Worm (Caenorhabditis elegans) whole organism, late embryonic: ENCODE results near the gene cysl-4.

Source experiments
- C08G9.2 ChIP-seq: sonication (generic microtip); optimal IDR thresholded peaks from 2 replicates; lab custom pipeline; 2016; ENCODE audit warnings: mild to moderate bottlenecking, missing genetic modification characterization, moderate library complexity, missing compliant biosample characterization
- F13H6.1 ChIP-seq: sonication (generic microtip); optimal IDR thresholded peaks from 2 replicates; lab custom pipeline; 2016; ENCODE audit warnings: missing genetic modification characterization, missing compliant biosample characterization
- K02D7.2 ChIP-seq: sonication (generic microtip); optimal IDR thresholded peaks from 2 replicates; lab custom pipeline; 2017; ENCODE audit warnings: mild to moderate bottlenecking, missing genetic modification characterization, missing compliant biosample characterization
- K09A11.1 ChIP-seq: sonication (generic microtip); optimal IDR thresholded peaks from 2 replicates; lab custom pipeline; 2017; ENCODE audit warnings: antibody characterized with exemption, mild to moderate bottlenecking, missing genetic modification characterization, missing compliant biosample characterization; ENCODE audit not compliant: insufficient read depth
- ahr-1 ChIP-seq: sonication (generic microtip); optimal IDR thresholded peaks from 2 replicates; lab custom pipeline; 2016; ENCODE audit warnings: missing genetic modification characterization, missing compliant biosample characterization
- ceh-14 ChIP-seq: sonication (generic microtip); optimal IDR thresholded peaks from 2 replicates; lab custom pipeline; 2016; ENCODE audit warnings: missing genotype, missing genetic modification characterization, missing compliant biosample characterization
- ceh-18 ChIP-seq: sonication (generic microtip); optimal IDR thresholded peaks from 2 replicates; lab custom pipeline; 2016; ENCODE audit warnings: missing genetic modification characterization, missing compliant biosample characterization
- ceh-2 ChIP-seq: sonication (generic microtip); optimal IDR thresholded peaks from 2 replicates; lab custom pipeline; 2016; ENCODE audit warnings: missing genotype, missing genetic modification characterization, missing compliant biosample characterization
- ceh-31 ChIP-seq: sonication (generic microtip); optimal IDR thresholded peaks from 2 replicates; lab custom pipeline; 2016; ENCODE audit warnings: missing genetic modification characterization, missing compliant biosample characterization
- ceh-34 ChIP-seq: sonication (generic microtip); optimal IDR thresholded peaks from 2 replicates; lab custom pipeline; 2016; ENCODE audit warnings: mild to moderate bottlenecking, missing genetic modification characterization, missing compliant biosample characterization
- ceh-45 ChIP-seq: fragments of 200-800 bp; sonication (Bioruptor generic); IDR thresholded peaks from 2 replicates; pipeline ENCODE4 v1.3.6; 2022; ENCODE audit warnings: missing genetic modification reagents, missing genetic modification characterization, missing compliant biosample characterization
- ceh-9 ChIP-seq: sonication (generic microtip); optimal IDR thresholded peaks from 2 replicates; lab custom pipeline; 2016; ENCODE audit warnings: mild to moderate bottlenecking, missing genetic modification characterization, inconsistent platforms, missing compliant biosample characterization
- che-1 ChIP-seq: sonication (generic microtip); optimal IDR thresholded peaks from 2 replicates; lab custom pipeline; 2016; ENCODE audit warnings: mild to moderate bottlenecking, missing genetic modification characterization, missing compliant biosample characterization
- dve-1 ChIP-seq: sonication (generic microtip); optimal IDR thresholded peaks from 2 replicates; lab custom pipeline; 2017; ENCODE audit warnings: antibody characterized with exemption, mild to moderate bottlenecking, missing genetic modification characterization, missing compliant biosample characterization
- elt-2 ChIP-seq: sonication (generic microtip); optimal IDR thresholded peaks from 2 replicates; lab custom pipeline; 2016; ENCODE audit warnings: missing genetic modification reagents, missing genetic modification characterization, missing compliant biosample characterization
- eyg-1 ChIP-seq: sonication (generic microtip); optimal IDR thresholded peaks from 2 replicates; lab custom pipeline; 2016; ENCODE audit warnings: missing genotype, missing genetic modification characterization, missing compliant biosample characterization
- fax-1 ChIP-seq: sonication (generic microtip); optimal IDR thresholded peaks from 2 replicates; lab custom pipeline; 2016; ENCODE audit warnings: missing genotype, missing genetic modification characterization, missing compliant biosample characterization
- hlh-15 ChIP-seq: sonication (generic microtip); optimal IDR thresholded peaks from 2 replicates; lab custom pipeline; 2016; ENCODE audit warnings: missing genetic modification characterization, missing compliant biosample characterization
- hlh-6 ChIP-seq: sonication (generic microtip); optimal IDR thresholded peaks from 2 replicates; lab custom pipeline; 2016; ENCODE audit warnings: missing genotype, missing genetic modification characterization, missing compliant biosample characterization
- lim-6 ChIP-seq: sonication (generic microtip); optimal IDR thresholded peaks from 2 replicates; lab custom pipeline; 2016; ENCODE audit warnings: missing genetic modification characterization, missing compliant biosample characterization
- lin-11 ChIP-seq: fragments of 200-800 bp; sonication (Bioruptor generic); optimal IDR thresholded peaks from 2 replicates; lab custom pipeline; 2018; ENCODE audit warnings: mild to moderate bottlenecking, missing genetic modification characterization, missing compliant biosample characterization
- madf-2 ChIP-seq: sonication (generic microtip); optimal IDR thresholded peaks from 2 replicates; lab custom pipeline; 2017; ENCODE audit warnings: missing genetic modification characterization, missing compliant biosample characterization
- nfya-1 ChIP-seq: sonication (generic microtip); optimal IDR thresholded peaks from 2 replicates; lab custom pipeline; 2017; ENCODE audit warnings: missing genetic modification characterization, mild to moderate bottlenecking, missing compliant biosample characterization, antibody characterized with exemption, moderate library complexity
- pat-9 ChIP-seq: fragments of 200-800 bp; sonication (Bioruptor generic); optimal IDR thresholded peaks from 2 replicates; lab custom pipeline; 2018; ENCODE audit warnings: mild to moderate bottlenecking, missing genetic modification characterization, moderate library complexity, missing compliant biosample characterization
- pax-1 ChIP-seq: fragments of 150-350 bp; optimal IDR thresholded peaks from 2 replicates; lab custom pipeline; 2014; ENCODE audit warnings: missing biosample characterization, missing genetic modification characterization
- pha-2 ChIP-seq: sonication (generic microtip); optimal IDR thresholded peaks from 2 replicates; lab custom pipeline; 2017; ENCODE audit warnings: mild to moderate bottlenecking, missing genetic modification characterization, missing compliant biosample characterization
- pha-4 ChIP-seq: fragments of 150-350 bp; optimal IDR thresholded peaks from 2 replicates; lab custom pipeline; 2018; ENCODE audit warnings: missing biosample characterization, missing genetic modification reagents, missing genetic modification characterization
- ref-2 ChIP-seq: sonication (generic microtip); optimal IDR thresholded peaks from 2 replicates; lab custom pipeline; 2016; ENCODE audit warnings: missing genetic modification characterization, missing compliant biosample characterization
- sox-2 ChIP-seq: fragments of 200-800 bp; sonication (Bioruptor generic); IDR thresholded peaks from 2 replicates; pipeline ENCODE4 v1.3.6; 2022; ENCODE audit warnings: missing genetic modification reagents, missing genetic modification characterization, missing compliant biosample characterization
- tbx-2 ChIP-seq: sonication (generic microtip); optimal IDR thresholded peaks from 2 replicates; lab custom pipeline; 2016; ENCODE audit warnings: missing genetic modification characterization, missing compliant biosample characterization
- tbx-7 ChIP-seq: sonication (generic microtip); optimal IDR thresholded peaks from 2 replicates; lab custom pipeline; 2016; ENCODE audit warnings: missing genotype, missing genetic modification characterization, missing compliant biosample characterization
- ttx-3 ChIP-seq: sonication (generic microtip); optimal IDR thresholded peaks from 2 replicates; lab custom pipeline; 2016; ENCODE audit warnings: missing genetic modification reagents, missing genetic modification characterization, missing compliant biosample characterization
- unc-3 ChIP-seq, 2 experiments: fragments of 200-800 bp in 1 of 2; sonication (Bioruptor generic) in 1 of 2; sonication (generic microtip) in 1 of 2; conservative IDR thresholded peaks in 1 of 2; optimal IDR thresholded peaks in 1 of 2; 2 replicates each; pipeline versions ENCODE4 v1.3.6 to Lab custom; 2016 to 2022; ENCODE audit warnings: missing compliant biosample characterization in 2 of 2, missing genetic modification characterization in 2 of 2, missing genetic modification reagents in 1 of 2
- unc-86 ChIP-seq: sonication (generic microtip); optimal IDR thresholded peaks from 2 replicates; lab custom pipeline; 2016; ENCODE audit warnings: missing genetic modification characterization, missing compliant biosample characterization
- ztf-16 ChIP-seq: sonication (generic microtip); optimal IDR thresholded peaks from 2 replicates; lab custom pipeline; 2017; ENCODE audit warnings: missing genetic modification characterization, missing compliant biosample characterization

cysl-4 gene

ce11 chrV:2004659-2005058, at the start of gene cysl-4:
Gene cysl-4, plus strand, starts transcription at chrV:2004959.
- TF ChIP-seq elt-2 (tag; lab: Kevin White, UChicago) (no peak), ceh-45 (no peak), hlh-6 (tag; lab: Kevin White, UChicago) (no peak), F13H6.1 (no peak), lin-11 (tag; lab: Kevin White, UChicago) (no peak), ceh-9 (no peak), unc-3 (GFP tag; conservative IDR thresholded peaks at IDR 0.05; lab: Robert Waterston, UW) (no peak), unc-3 (tag; optimal IDR thresholded peaks at IDR 0.05; lab: Kevin White, UChicago) (no peak), unc-86 (no peak), hlh-15 (no peak), ttx-3 (tag; lab: Kevin White, UChicago) (no peak), tbx-2 (no peak)

DNA sequence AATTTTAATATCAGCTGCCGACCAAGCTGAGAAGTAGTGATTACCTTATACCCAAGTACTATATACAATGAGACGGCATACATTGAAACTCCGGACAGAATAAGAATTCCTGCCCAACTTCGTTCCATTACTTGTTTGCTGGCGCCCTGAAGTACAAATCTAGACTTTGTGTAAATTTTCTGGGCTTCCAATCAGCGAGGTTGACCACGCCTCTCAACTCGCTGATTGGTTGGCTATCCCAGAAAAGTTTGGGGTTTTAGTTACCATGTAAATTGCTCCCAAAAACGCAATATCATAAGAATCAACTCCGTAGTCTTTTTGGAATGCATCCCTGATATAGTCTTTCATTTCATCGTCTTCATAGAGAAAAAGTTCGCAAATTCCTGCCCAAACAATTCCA, 49.5 kb upstream of the cysl-4 start:
- no peak for TF ChIP-seq ceh-31 (tag; lab: Kevin White, UChicago)
- TF ChIP-seq nfya-1 (tag; lab: Kevin White, UChicago) = peak; percentile 80
- TF ChIP-seq ceh-14 (tag; lab: Kevin White, UChicago) = no peak

DNA sequence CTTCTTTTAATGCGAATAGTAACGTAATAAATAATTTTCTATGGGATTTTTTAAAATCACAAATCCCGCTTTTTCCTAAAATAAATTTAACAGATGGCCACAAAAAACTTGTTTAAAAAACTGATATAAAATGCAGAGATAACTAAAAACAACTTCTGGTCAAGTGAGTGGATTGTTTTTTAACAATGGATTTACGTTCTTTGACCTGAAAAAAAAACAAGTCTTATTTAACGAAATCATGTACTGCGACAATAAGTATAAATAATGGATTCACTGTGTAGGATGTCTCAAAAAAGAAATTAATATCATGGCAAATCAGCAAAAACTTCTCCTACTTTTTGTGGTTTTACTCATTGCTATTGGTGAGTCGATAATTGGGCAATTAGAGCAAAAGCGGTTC, 47.6 kb upstream of the cysl-4 start, which contains the start of gene fipr-25:
Gene fipr-25, plus strand, starts transcription at position 301 of the 400 bp plus-strand sequence.
- TF ChIP-seq pha-4 (tag; lab: Kevin White, UChicago) (no peak), ahr-1 (tag; lab: Kevin White, UChicago) (no peak), ceh-2 (tag; lab: Kevin White, UChicago) (no peak), ceh-34 (tag; lab: Kevin White, UChicago) (no peak), pha-2 (tag; lab: Kevin White, UChicago) (no peak), tbx-7 (tag; lab: Kevin White, UChicago) (no peak), C08G9.2 (tag; lab: Kevin White, UChicago) (no peak), unc-3 (GFP tag; conservative IDR thresholded peaks at IDR 0.05; lab: Robert Waterston, UW) (no peak), unc-3 (tag; optimal IDR thresholded peaks at IDR 0.05; lab: Kevin White, UChicago) (no peak), K09A11.1 (no peak), hlh-15 (no peak), K02D7.2 (no peak)
- TF ChIP-seq, all 69 proteins: peak for 0

ce11 chrV:1961453-1961852, 43.3 kb upstream of the cysl-4 start, which contains the start of gene Y40B10B.1:
Gene Y40B10B.1, minus strand, starts transcription at chrV:1961553.
- TF ChIP-seq dve-1 (tag; lab: Kevin White, UChicago) (no peak), ref-2 (tag; lab: Kevin White, UChicago) (no peak), lim-6 (tag; lab: Kevin White, UChicago) (no peak), tbx-2 (no peak), fax-1 (tag; lab: Kevin White, UChicago) (no peak), ceh-34 (tag; lab: Kevin White, UChicago) (no peak), pax-1 (tag; lab: Kevin White, UChicago) (no peak), pha-4 (tag; lab: Kevin White, UChicago) (no peak), ztf-16 (no peak), ceh-18 (tag; lab: Kevin White, UChicago) (no peak), ceh-14 (tag; lab: Kevin White, UChicago) (no peak)
- TF ChIP-seq, all 69 proteins: peak for 0

- no peak for TF ChIP-seq fax-1 (tag; lab: Kevin White, UChicago)
- no peak for TF ChIP-seq eyg-1 (tag; lab: Kevin White, UChicago)
- no peak for TF ChIP-seq pat-9 (tag; lab: Kevin White, UChicago)
- no peak for TF ChIP-seq che-1 (tag; lab: Kevin White, UChicago)
- TF ChIP-seq elt-2 (tag; lab: Kevin White, UChicago) = no peak
- TF ChIP-seq dve-1 (tag; lab: Kevin White, UChicago) = no peak
- no peak for TF ChIP-seq madf-2
- TF ChIP-seq hlh-6 (tag; lab: Kevin White, UChicago) = no peak
- TF ChIP-seq sox-2 (GFP tag; lab: Robert Waterston, UW) = no peak
- TF ChIP-seq C08G9.2 (tag; lab: Kevin White, UChicago) = no peak
Observed at ce11 chrV:1964806-1965205, 40.0 kb upstream of the cysl-4 start, which contains the start of gene srj-15. Gene srj-15, minus strand, starts transcription at chrV:1964906.
